Worm (Caenorhabditis elegans) whole organism, early embryonic: ENCODE results near the gene Y75B12B.11.

Experiments used
- F13C5.2 ChIP-seq: sonication (generic microtip); optimal IDR thresholded peaks from 2 replicates; lab custom pipeline; 2017; ENCODE audit warnings: mild to moderate bottlenecking, missing genetic modification characterization, inconsistent platforms, missing compliant biosample characterization
- aly-1 ChIP-seq: sonication (generic microtip); optimal IDR thresholded peaks from 2 replicates; lab custom pipeline; 2016; ENCODE audit warnings: missing genetic modification characterization, missing compliant biosample characterization
- ama-1 ChIP-seq: fragments of 150-350 bp; optimal IDR thresholded peaks from 2 replicates; lab custom pipeline; 2014
- ceh-36 ChIP-seq: sonication (generic microtip); optimal IDR thresholded peaks from 2 replicates; lab custom pipeline; 2016; ENCODE audit warnings: missing genetic modification characterization, inconsistent platforms, missing compliant biosample characterization
- ets-7 ChIP-seq: sonication (generic microtip); optimal IDR thresholded peaks from 2 replicates; lab custom pipeline; 2016; ENCODE audit warnings: missing genotype, missing genetic modification characterization, missing compliant biosample characterization
- flt-1 ChIP-seq: fragments of 200-800 bp; sonication (Bioruptor generic); IDR thresholded peaks from 2 replicates; pipeline ENCODE4 v1.3.6; 2022; ENCODE audit warnings: missing genetic modification characterization, missing compliant biosample characterization
- hmbx-1 ChIP-seq: sonication (generic microtip); optimal IDR thresholded peaks from 2 replicates; lab custom pipeline; 2016; ENCODE audit warnings: mild to moderate bottlenecking, missing genetic modification characterization, missing compliant biosample characterization
- pes-1 ChIP-seq: fragments of 200-800 bp; sonication (Bioruptor generic); IDR thresholded peaks from 2 replicates; pipeline ENCODE4 v1.3.6; 2022; ENCODE audit warnings: missing genetic modification reagents, missing genetic modification characterization, missing compliant biosample characterization
- scrt-1 ChIP-seq: fragments of 200-800 bp; sonication (Bioruptor generic); IDR thresholded peaks from 2 replicates; pipeline ENCODE4 v1.3.6; 2022; ENCODE audit warnings: missing genetic modification characterization, missing compliant biosample characterization
- sea-1 ChIP-seq: fragments of 200-800 bp; sonication (Bioruptor generic); conservative IDR thresholded peaks from 2 replicates; pipeline ENCODE4 v1.3.6; 2022; ENCODE audit warnings: missing genetic modification characterization, missing compliant biosample characterization
- tbx-11 ChIP-seq: fragments of 200-800 bp; sonication (Bioruptor generic); IDR thresholded peaks from 2 replicates; pipeline ENCODE4 v1.3.6; 2022; ENCODE audit warnings: missing genetic modification characterization, missing compliant biosample characterization
- tbx-37 ChIP-seq: fragments of 200-800 bp; sonication (Bioruptor generic); conservative IDR thresholded peaks from 2 replicates; pipeline ENCODE4 v1.3.6; 2022; ENCODE audit warnings: missing genetic modification reagents, missing genetic modification characterization, missing compliant biosample characterization

ce11 chrV:15150176-15150575 lies 40.9 kb upstream of the Y75B12B.11 start:
- TF ChIP-seq F13C5.2 (no peak), ama-1 (no peak), sea-1 (GFP tag; lab: Robert Waterston, UW) (no peak), ets-7 (tag; lab: Kevin White, UChicago) (no peak), aly-1 (tag; lab: Kevin White, UChicago) (no peak), scrt-1 (no peak), flt-1 (GFP tag; lab: Robert Waterston, UW) (no peak), tbx-11 (no peak), pes-1 (GFP tag; lab: Robert Waterston, UW) (no peak), hmbx-1 (no peak), ceh-36 (tag; lab: Kevin White, UChicago) (no peak), tbx-37 (GFP tag; lab: Robert Waterston, UW) (no peak)
